Worm (Caenorhabditis elegans): ENCODE data around the gene tdo-2.

The tdo-2 gene

ce11 chrIII:5940525-5940974 lies 20.8 kb upstream of the tdo-2 start (continued):
- peak; percentile 46 for TF ChIP-seq snpc-4 (tag; optimal IDR thresholded peaks at IDR 0.05)
- TF ChIP-seq blmp-1 (tag; optimal IDR thresholded peaks at IDR 0.05), result peak; percentile 36
- peak; percentile 3 for TF ChIP-seq nhr-77 (tag; optimal IDR thresholded peaks at IDR 0.05)
- peak; percentile 27 for TF ChIP-seq ztf-4 (tag; optimal IDR thresholded peaks at IDR 0.05)
- TF ChIP-seq dsc-1 (tag; optimal IDR thresholded peaks at IDR 0.05), result peak; percentile 24
- no peak for TF ChIP-seq ets-5 (GFP tag; IDR thresholded peaks at IDR 0.05)
- TF ChIP-seq nhr-19 (GFP tag; conservative IDR thresholded peaks at IDR 0.05), result peak; percentile 55
- peak; percentile 26 to 29 for TF ChIP-seq efl-1 (optimal IDR thresholded peaks at IDR 0.05)
- peak in 1 of 2 experiments; percentile 78 for TF ChIP-seq efl-1 (GFP tag; optimal IDR thresholded peaks at IDR 0.05 in 1 of 2)
- no peak for TF ChIP-seq ceh-90 (tag; optimal IDR thresholded peaks at IDR 0.05)
- peak; percentile 75 for TF ChIP-seq nhr-85 (tag)
- TF ChIP-seq unc-62 (GFP tag; optimal IDR thresholded peaks at IDR 0.05), result no peak
- peak; percentile 87 for TF ChIP-seq unc-130 (tag; optimal IDR thresholded peaks at IDR 0.05)
- peak; percentile 39 for TF ChIP-seq mef-2 (tag; optimal IDR thresholded peaks at IDR 0.05)
- peak; percentile 37 for TF ChIP-seq rnt-1 (tag; optimal IDR thresholded peaks at IDR 0.05)
- TF ChIP-seq mdl-1 (tag; optimal IDR thresholded peaks at IDR 0.05), result peak in 1 of 2 experiments; percentile 94
- TF ChIP-seq fkh-8 (tag; optimal IDR thresholded peaks at IDR 0.05), result peak; percentile 70
- TF ChIP-seq skn-1 (tag; optimal IDR thresholded peaks at IDR 0.05), result peak; percentile 29
- TF ChIP-seq zag-1 (tag; optimal IDR thresholded peaks at IDR 0.05), result no peak
- TF ChIP-seq lsy-2 (tag; optimal IDR thresholded peaks at IDR 0.05), result peak; percentile 37 to 69
- peak; percentile 29 for TF ChIP-seq unc-86 (tag; optimal IDR thresholded peaks at IDR 0.05)
- no peak for TF ChIP-seq elt-2 (tag; optimal IDR thresholded peaks at IDR 0.05)
- peak; percentile 60 for TF ChIP-seq lin-13 (GFP tag; optimal IDR thresholded peaks at IDR 0.05)
- TF ChIP-seq nhr-20 (tag; optimal IDR thresholded peaks at IDR 0.05), result peak; percentile 59
- peak; percentile 52 for TF ChIP-seq swsn-7 (tag; optimal IDR thresholded peaks at IDR 0.05)
- peak; percentile 94 for TF ChIP-seq ama-1 (optimal IDR thresholded peaks at IDR 0.05)
- peak; percentile 21 for TF ChIP-seq irx-1 (tag; optimal IDR thresholded peaks at IDR 0.05)
- TF ChIP-seq fos-1 (tag; optimal IDR thresholded peaks at IDR 0.05), result peak; percentile 19
- TF ChIP-seq jun-1 (tag; optimal IDR thresholded peaks at IDR 0.05), result peak; percentile 68
- peak; percentile 49 for TF ChIP-seq xbp-1 (tag; optimal IDR thresholded peaks at IDR 0.05)
- no peak for TF ChIP-seq egl-13 (tag; optimal IDR thresholded peaks at IDR 0.05)
- no peak for TF ChIP-seq efl-3 (GFP tag; optimal IDR thresholded peaks at IDR 0.05)
- no peak for TF ChIP-seq hlh-17 (GFP tag; optimal IDR thresholded peaks at IDR 0.05; ENCODE audit: borderline replicate concordance)
- TF ChIP-seq tbx-2 (tag; optimal IDR thresholded peaks at IDR 0.05), result peak; percentile 35
- TF ChIP-seq zip-4 (GFP tag; optimal IDR thresholded peaks at IDR 0.05), result peak; percentile 56

DNA sequence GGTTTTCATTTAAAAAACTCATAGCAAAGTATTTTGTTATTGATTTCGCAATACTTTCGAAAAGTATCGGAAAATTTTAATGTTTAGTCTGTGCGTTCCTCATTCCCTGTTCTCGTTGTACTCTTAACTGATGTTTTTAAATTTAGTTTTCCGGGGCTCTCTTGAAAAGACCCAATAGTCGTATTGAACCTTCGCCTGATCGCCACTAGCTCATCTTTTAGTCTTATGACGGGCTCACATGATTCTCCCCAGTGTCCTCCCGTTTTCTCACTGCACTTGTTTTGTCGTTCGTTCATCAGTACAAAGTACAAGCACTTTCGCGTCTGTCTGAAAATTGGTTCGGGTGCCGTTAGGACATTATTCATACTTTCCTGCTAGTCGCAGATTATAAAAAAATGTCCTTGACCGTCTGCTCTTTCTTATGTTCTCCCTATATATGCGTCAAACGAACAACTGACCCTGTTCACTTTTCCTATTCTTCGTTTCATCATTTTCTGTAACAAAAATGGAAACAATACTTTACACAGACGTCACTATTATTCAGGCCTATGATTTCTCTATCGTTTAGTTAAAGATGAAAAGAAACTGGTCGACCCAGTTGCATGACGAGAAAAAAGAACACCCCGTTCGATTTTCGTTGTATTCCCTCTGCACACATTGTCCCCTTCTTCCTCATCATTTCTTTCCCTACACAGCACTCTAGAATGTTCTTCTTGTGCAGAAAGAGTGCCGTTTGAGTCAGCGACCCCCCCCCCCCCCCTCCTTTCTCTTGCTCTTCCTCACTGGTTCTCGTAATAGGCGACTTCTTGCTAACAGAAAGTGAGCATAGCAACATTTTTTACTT lies 19.9 kb upstream of the tdo-2 start, which contains the start of gene ubq-1:
Gene ubq-1, plus strand, starts transcription at position 802 of the 844 bp plus-strand sequence.
- TF ChIP-seq snu-23 (GFP tag; optimal IDR thresholded peaks at IDR 0.05) (peak; percentile 1), nhr-19 (GFP tag; conservative IDR thresholded peaks at IDR 0.05) (0 out of 2 replicates have a peak, but pooled peaks have one; percentile 20), pag-3 (tag; optimal IDR thresholded peaks at IDR 0.05; ENCODE audit: borderline replicate concordance, insufficient read depth) (no peak), pqm-1 (tag; optimal IDR thresholded peaks at IDR 0.05) (no peak), nhr-71 (tag; optimal IDR thresholded peaks at IDR 0.05) (peak; percentile 48), nhr-20 (tag; optimal IDR thresholded peaks at IDR 0.05) (no peak), elt-2 (tag; optimal IDR thresholded peaks at IDR 0.05) (peak; percentile 19), egl-27 (tag; optimal IDR thresholded peaks at IDR 0.05) (no peak), lin-35 (GFP tag; optimal IDR thresholded peaks at IDR 0.05) (peak in 1 of 2 experiments; percentile 15), mep-1 (tag; optimal IDR thresholded peaks at IDR 0.05) (peak; percentile 34), zip-4 (GFP tag; optimal IDR thresholded peaks at IDR 0.05) (peak; percentile 55), ztf-4 (tag; optimal IDR thresholded peaks at IDR 0.05) (peak; percentile 42), dpl-1 (GFP tag; optimal IDR thresholded peaks at IDR 0.05) (no peak), dsc-1 (tag; optimal IDR thresholded peaks at IDR 0.05) (peak; percentile 14), ceh-8 (GFP tag; optimal IDR thresholded peaks at IDR 0.05) (no peak), efl-1 (optimal IDR thresholded peaks at IDR 0.05) (no peak), efl-1 (GFP tag; optimal IDR thresholded peaks at IDR 0.05 in 1 of 2) (peak in 1 of 2 experiments; percentile 65), rnt-1 (tag; optimal IDR thresholded peaks at IDR 0.05) (peak; percentile 18), ceh-88 (GFP tag; IDR thresholded peaks at IDR 0.05) (no peak)

Data from whole organism, L1 larva.